Worm (Caenorhabditis elegans) whole organism, L4 larva: Measurements from ENCODE around the gene glr-2.
A peak's percentile ranks its signal among the peaks of the same experiment; 100 is the strongest.

Source experiments
- daf-12 ChIP-seq: fragments of 150-350 bp; optimal IDR thresholded peaks from 2 replicates; lab custom pipeline; 2014; ENCODE audit warnings: missing biosample characterization, missing genetic modification reagents, missing genetic modification characterization
- lir-3 ChIP-seq: sonication (generic microtip); optimal IDR thresholded peaks from 2 replicates; lab custom pipeline; 2016; ENCODE audit warnings: mild to moderate bottlenecking, missing genetic modification characterization, missing compliant biosample characterization
- skn-1 ChIP-seq: fragments of 150-350 bp; optimal IDR thresholded peaks from 2 replicates; lab custom pipeline; 2014; ENCODE audit warnings: missing biosample characterization, missing genetic modification characterization
- unc-130 ChIP-seq: sonication (generic microtip); optimal IDR thresholded peaks from 2 replicates; lab custom pipeline; 2016; ENCODE audit warnings: missing genetic modification reagents, missing genetic modification characterization, missing compliant biosample characterization
- unc-62 ChIP-seq, 3 experiments: fragments of 150-350 bp in 1 of 3; sonication (generic microtip); optimal IDR thresholded peaks in 2 of 3; peaks in 1 of 3; 1 replicate in 1 of 3; 2 replicates in 2 of 3; lab custom pipeline; 2014 to 2017; ENCODE audit warnings: missing biosample characterization in 3 of 3, missing genetic modification characterization in 3 of 3, missing genetic modification reagents in 3 of 3, missing genotype in 1 of 3
- zfp-2 ChIP-seq: sonication (generic microtip); optimal IDR thresholded peaks from 2 replicates; lab custom pipeline; 2016; ENCODE audit warnings: mild to moderate bottlenecking, missing genetic modification characterization, missing compliant biosample characterization

- TF ChIP-seq lir-3 (no peak), unc-130 (no peak), skn-1 (tag; lab: Kevin White, UChicago) (no peak), unc-62 (GFP tag; optimal IDR thresholded peaks at IDR 0.05 in 1 of 2; lab: Kevin White, UChicago) (peak in 1 of 2 experiments; percentile 28), unc-62 (tag; optimal IDR thresholded peaks at IDR 0.05; lab: Kevin White, UChicago) (no peak), zfp-2 (no peak), daf-12 (no peak)
These were observed 2.6 kb downstream of the glr-2 start for ce11 chrIII:7142172-7142601.
